Worm (Caenorhabditis elegans): ENCODE measurements around the gene K07D4.2.

DNA sequence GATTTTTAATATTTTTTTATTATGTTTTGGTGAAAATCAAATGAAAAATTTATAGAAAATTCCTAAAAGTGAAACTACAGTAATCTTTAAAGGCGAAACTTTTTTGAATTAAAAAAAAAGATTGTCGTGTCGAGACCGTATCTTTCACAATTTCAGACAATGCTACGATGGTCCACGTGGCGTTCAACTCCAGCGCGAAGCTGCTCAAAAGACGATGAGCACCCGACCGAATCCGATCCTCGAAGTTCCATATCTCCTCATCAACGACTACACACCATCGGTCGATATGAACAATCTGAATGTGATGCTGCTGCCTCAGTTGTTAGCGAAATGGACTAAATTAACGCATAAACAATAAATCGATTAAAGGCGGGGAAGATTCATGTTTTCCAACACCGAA, 2.6 kb downstream of the K07D4.2 start:
- no peak for TF ChIP-seq elt-3 (tag; optimal IDR thresholded peaks at IDR 0.05)
- no peak for TF ChIP-seq nhr-237 (tag; optimal IDR thresholded peaks at IDR 0.05)
- no peak for TF ChIP-seq hlh-1 (tag; optimal IDR thresholded peaks at IDR 0.05)
- TF ChIP-seq ztf-11 (tag; optimal IDR thresholded peaks at IDR 0.05) = no peak
- TF ChIP-seq unc-39 (tag; optimal IDR thresholded peaks at IDR 0.05) = no peak
- no peak for TF ChIP-seq lin-13 (tag; optimal IDR thresholded peaks at IDR 0.05)
- TF ChIP-seq nhr-76 (tag; optimal IDR thresholded peaks at IDR 0.05) = no peak
- TF ChIP-seq flh-1 (GFP tag; optimal IDR thresholded peaks at IDR 0.05) = no peak
- TF ChIP-seq lsy-2 (tag; optimal IDR thresholded peaks at IDR 0.05) = no peak
- TF ChIP-seq ceh-83 (GFP tag; optimal IDR thresholded peaks at IDR 0.05) = no peak
- no peak for TF ChIP-seq ham-2 (GFP tag; optimal IDR thresholded peaks at IDR 0.05)
